Fruit fly (Drosophila melanogaster) Kc167 (cell line): Measurements from ENCODE around the gene CG17177.

Experiments
- h ChIP-seq: fragments of >200 bp; optimal IDR thresholded peaks from 3 replicates; lab custom pipeline; 2018; ENCODE audit warnings: missing external identifiers
- insv ChIP-seq: fragments of >200 bp; optimal IDR thresholded peaks from 3 replicates; lab custom pipeline; 2018; ENCODE audit warnings: missing external identifiers
- psq ChIP-seq: fragments of >200 bp; optimal IDR thresholded peaks from 2 replicates; lab custom pipeline; 2017; ENCODE audit warnings: missing external identifiers
- ttk ChIP-seq: sonication (Bioruptor generic); optimal IDR thresholded peaks from 2 replicates; lab custom pipeline; 2017; ENCODE audit warnings: missing external identifiers

- TF ChIP-seq h (lab: Kevin White, UChicago) (no peak), ttk (lab: Kevin White, UChicago) (no peak), psq (no peak), insv (lab: Kevin White, UChicago) (no peak)
These were observed 27.6 kb downstream of the CG17177 start for dm6 chr3L:14673740-14674463.
